Fruit fly (Drosophila melanogaster): ENCODE measurements around the gene snRNP-U1-70K.

DNA sequence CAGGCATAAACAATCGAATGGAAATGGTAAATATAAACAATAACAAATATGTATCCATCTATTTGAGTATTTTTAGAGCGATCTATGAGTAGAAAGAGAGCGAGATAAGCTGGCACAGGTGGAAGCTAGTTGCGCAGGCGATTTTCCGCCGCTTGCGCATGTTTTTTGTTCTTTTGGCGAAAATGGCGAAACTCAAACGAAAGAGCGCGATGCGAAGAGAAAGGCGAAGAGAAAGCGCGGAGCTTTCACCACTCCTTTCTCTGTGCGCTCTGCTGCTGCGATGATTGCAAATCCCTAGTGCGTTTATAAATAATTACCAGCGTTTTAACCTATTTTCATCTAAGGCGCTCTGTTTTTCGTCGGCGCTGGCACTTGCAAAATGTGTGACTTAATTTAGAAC lies 29.8 kb downstream of the snRNP-U1-70K start:
- TF ChIP-seq CG8478 (optimal IDR thresholded peaks at IDR 0.05) (no peak), CTCF (optimal IDR thresholded peaks at IDR 0.05) (no peak)
